Worm (Caenorhabditis elegans): ENCODE results near the gene atg-18.

- no peak for TF ChIP-seq rec-8 (tag; optimal IDR thresholded peaks at IDR 0.05)
- TF ChIP-seq F37B4.10 (GFP tag; IDR thresholded peaks at IDR 0.05): no peak
- no peak for TF ChIP-seq unc-62 (GFP tag; optimal IDR thresholded peaks at IDR 0.05)
- no peak for TF ChIP-seq chd-7 (tag; optimal IDR thresholded peaks at IDR 0.05)
- TF ChIP-seq attf-5 (GFP tag; optimal IDR thresholded peaks at IDR 0.05): no peak
- no peak for TF ChIP-seq egl-18 (GFP tag; IDR thresholded peaks at IDR 0.05)
- no peak for TF ChIP-seq nfya-1 (tag; optimal IDR thresholded peaks at IDR 0.05; ENCODE audit: borderline replicate concordance, insufficient read depth)
Observed at ce11 chrV:8657911-8658310, 26.8 kb upstream of the atg-18 start.
